Worm (Caenorhabditis elegans): ENCODE results near the gene C18A11.3.

- TF ChIP-seq sptf-2 (GFP tag; optimal IDR thresholded peaks at IDR 0.05): no peak
- TF ChIP-seq rpc-1 (optimal IDR thresholded peaks at IDR 0.05): no peak
- TF ChIP-seq rpc-1 (tag; optimal IDR thresholded peaks at IDR 0.05): no peak
- no peak for TF ChIP-seq egrh-3 (GFP tag; IDR thresholded peaks at IDR 0.05)
- TF ChIP-seq ztf-26 (tag; optimal IDR thresholded peaks at IDR 0.05): no peak
- TF ChIP-seq ztf-28 (GFP tag; IDR thresholded peaks at IDR 0.05): no peak
- no peak for TF ChIP-seq tlf-1 (GFP tag; optimal IDR thresholded peaks at IDR 0.05)
- no peak for TF ChIP-seq unc-62 (GFP tag; optimal IDR thresholded peaks at IDR 0.05)
- no peak for TF ChIP-seq let-607 (tag; optimal IDR thresholded peaks at IDR 0.05)
- TF ChIP-seq attf-3 (GFP tag; conservative IDR thresholded peaks at IDR 0.05): no peak
- no peak for TF ChIP-seq Y53G8AR.9 (GFP tag; conservative IDR thresholded peaks at IDR 0.05)
- no peak for TF ChIP-seq ceh-27 (GFP tag; optimal IDR thresholded peaks at IDR 0.05)
- TF ChIP-seq mcd-1 (GFP tag; IDR thresholded peaks at IDR 0.05): no peak
Measured at ce11 chrX:8053008-8053441, 7.9 kb upstream of the C18A11.3 start.
